Fruit fly (Drosophila melanogaster) whole organism: ENCODE measurements around the gene msi.

Experiments used
- CG8478 ChIP-seq: fragments of >200 bp; optimal IDR thresholded peaks from 2 replicates; lab custom pipeline; 2018; ENCODE audit warnings: inconsistent platforms
- EcR ChIP-seq, 2 experiments: fragments of >200 bp; optimal IDR thresholded peaks; 2 replicates each; lab custom pipeline; 2017; ENCODE audit warnings: missing biosample characterization in 2 of 2, missing genetic modification characterization in 2 of 2, missing genetic modification reagents in 2 of 2
- pan ChIP-seq: fragments of >200 bp; optimal IDR thresholded peaks from 2 replicates; lab custom pipeline; 2017
- psq ChIP-seq: fragments of >200 bp; optimal IDR thresholded peaks from 2 replicates; lab custom pipeline; 2017

dm6 chr3R:25549740-25550139 lies 33.8 kb downstream of the msi start:
- no peak for TF ChIP-seq EcR (GFP tag; optimal IDR thresholded peaks at IDR 0.05; lab: Kevin White, UChicago)
- TF ChIP-seq psq (lab: Kevin White, UChicago) = no peak
- no peak for TF ChIP-seq pan
- TF ChIP-seq CG8478 (lab: Kevin White, UChicago) = no peak
